Worm (Caenorhabditis elegans) whole organism, midembryonic: ENCODE data around the gene T22B2.1.

Experiments used
- T22C8.4 ChIP-seq: fragments of 200-800 bp; sonication (Bioruptor generic); IDR thresholded peaks from 2 replicates; pipeline ENCODE4 v1.3.6; 2022; ENCODE audit warnings: missing genetic modification characterization, missing compliant biosample characterization
- flt-1 ChIP-seq: fragments of 200-800 bp; sonication (Bioruptor generic); IDR thresholded peaks from 2 replicates; pipeline ENCODE4 v1.3.6; 2022; ENCODE audit warnings: missing genetic modification characterization, missing compliant biosample characterization
- klf-2 ChIP-seq: fragments of 200-800 bp; sonication (Bioruptor generic); conservative IDR thresholded peaks from 2 replicates; pipeline ENCODE4 v1.3.6; 2022; ENCODE audit warnings: missing genetic modification reagents, missing genetic modification characterization, missing compliant biosample characterization
- med-1 ChIP-seq: sonication (generic microtip); optimal IDR thresholded peaks from 2 replicates; lab custom pipeline; 2017; ENCODE audit warnings: missing genetic modification characterization, mild to moderate bottlenecking, missing compliant biosample characterization, antibody characterized with exemption, missing genetic modification reagents; ENCODE audit not compliant: insufficient read depth
- ref-1 ChIP-seq: fragments of 200-800 bp; sonication (Bioruptor generic); conservative IDR thresholded peaks from 2 replicates; pipeline ENCODE4 v1.3.6; 2022; ENCODE audit warnings: missing genetic modification reagents, missing genetic modification characterization, missing compliant biosample characterization
- tab-1 ChIP-seq: fragments of 200-800 bp; sonication (Bioruptor generic); IDR thresholded peaks from 2 replicates; pipeline ENCODE4 v1.3.6; 2022; ENCODE audit warnings: missing genetic modification characterization, missing compliant biosample characterization
- ztf-23 ChIP-seq: fragments of 200-800 bp; sonication (Bioruptor generic); IDR thresholded peaks from 2 replicates; pipeline ENCODE4 v1.3.6; 2022; ENCODE audit warnings: missing genetic modification reagents, missing genetic modification characterization, missing compliant biosample characterization
- ztf-29 ChIP-seq: fragments of 200-800 bp; sonication (Bioruptor generic); IDR thresholded peaks from 2 replicates; pipeline ENCODE4 v1.3.6; 2022; ENCODE audit warnings: missing genetic modification reagents, missing genetic modification characterization, missing compliant biosample characterization

DNA sequence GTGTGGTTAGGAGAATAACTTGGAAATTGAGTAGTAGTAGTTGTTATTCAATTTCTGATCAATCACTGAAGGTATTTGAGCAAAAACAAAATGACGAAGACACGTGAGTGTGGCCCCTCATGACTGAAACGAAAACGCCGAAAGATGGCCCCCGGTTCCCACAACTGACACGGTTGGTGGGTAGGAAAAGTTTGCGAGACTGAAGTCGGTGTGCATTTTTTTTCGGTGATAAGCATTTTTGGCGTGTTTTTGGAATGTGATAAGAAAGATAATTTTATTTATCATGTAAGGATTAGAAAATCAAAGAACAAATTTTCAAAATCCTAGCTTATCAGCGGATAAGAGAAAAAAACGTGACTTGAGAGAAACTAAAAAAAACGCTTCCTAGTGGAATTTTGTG lies 18.2 kb downstream of the T22B2.1 start:
- no peak for TF ChIP-seq flt-1
- TF ChIP-seq ztf-29, result no peak
- TF ChIP-seq med-1 (GFP tag; lab: Kevin White, UChicago), result no peak
- no peak for TF ChIP-seq klf-2 (GFP tag; lab: Robert Waterston, UW)
- no peak for TF ChIP-seq ztf-23 (GFP tag; lab: Robert Waterston, UW)
- TF ChIP-seq tab-1 (GFP tag; lab: Robert Waterston, UW), result no peak
- no peak for TF ChIP-seq ref-1 (GFP tag; lab: Robert Waterston, UW)
- no peak for TF ChIP-seq T22C8.4
